Worm (Caenorhabditis elegans) whole organism, L3 larva: Measurements from ENCODE around the gene let-92.

Experiments
- ZK546.5 ChIP-seq: sonication (generic microtip); optimal IDR thresholded peaks from 2 replicates; lab custom pipeline; 2017; ENCODE audit warnings: missing biosample characterization, missing genetic modification characterization
- ceh-16 ChIP-seq: sonication (generic microtip); optimal IDR thresholded peaks from 2 replicates; lab custom pipeline; 2017; ENCODE audit warnings: missing biosample characterization, missing genetic modification characterization
- egl-27 ChIP-seq: sonication (generic microtip); optimal IDR thresholded peaks from 4 replicates; lab custom pipeline; 2017; ENCODE audit warnings: missing biosample characterization, missing genetic modification reagents, missing genetic modification characterization
- fos-1 ChIP-seq: fragments of 150-350 bp; optimal IDR thresholded peaks from 2 replicates; lab custom pipeline; 2014; ENCODE audit warnings: missing biosample characterization, missing genetic modification characterization
- lin-15B ChIP-seq: fragments of 150-350 bp; optimal IDR thresholded peaks from 2 replicates; lab custom pipeline; 2014; ENCODE audit warnings: missing biosample characterization, missing genetic modification characterization
- nhr-11 ChIP-seq: fragments of 150-350 bp; optimal IDR thresholded peaks from 2 replicates; lab custom pipeline; 2014; ENCODE audit warnings: missing biosample characterization, missing genetic modification characterization
- nhr-77 ChIP-seq: fragments of 150-350 bp; optimal IDR thresholded peaks from 2 replicates; lab custom pipeline; 2014; ENCODE audit warnings: missing biosample characterization, missing genetic modification characterization
- ztf-11 ChIP-seq: fragments of 150-350 bp; optimal IDR thresholded peaks from 2 replicates; lab custom pipeline; 2014; ENCODE audit warnings: missing biosample characterization, missing genetic modification characterization

DNA sequence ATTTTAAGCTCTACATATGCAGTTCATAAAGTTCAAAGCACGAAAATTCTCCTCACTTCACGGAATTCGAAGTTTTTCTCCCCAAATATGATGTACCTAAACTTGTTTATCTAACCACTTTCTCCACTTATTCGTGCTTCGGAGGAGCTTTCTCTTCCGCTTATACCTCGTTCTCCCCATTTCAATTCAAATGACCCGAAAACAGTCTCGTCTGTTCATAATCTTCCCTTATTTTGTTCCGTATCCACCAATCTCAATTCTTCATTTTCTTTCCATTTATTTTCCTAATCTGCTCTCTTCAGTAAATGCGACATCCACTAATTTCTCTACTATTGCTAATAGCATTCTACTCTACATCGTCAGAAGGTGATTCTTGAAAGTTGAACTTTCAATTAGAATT is 27.1 kb downstream of the let-92 start, which contains the start of gene let-653:
- TF ChIP-seq egl-27 (tag; lab: Kevin White, UChicago) (no peak), ztf-11 (no peak), fos-1 (tag; lab: Kevin White, UChicago) (no peak), ceh-16 (tag; lab: Kevin White, UChicago) (no peak), ZK546.5 (tag; lab: Kevin White, UChicago) (no peak), nhr-11 (no peak), lin-15B (no peak), nhr-77 (no peak)
